Fruit fly (Drosophila melanogaster): ENCODE results near the gene CG43085.

DNA sequence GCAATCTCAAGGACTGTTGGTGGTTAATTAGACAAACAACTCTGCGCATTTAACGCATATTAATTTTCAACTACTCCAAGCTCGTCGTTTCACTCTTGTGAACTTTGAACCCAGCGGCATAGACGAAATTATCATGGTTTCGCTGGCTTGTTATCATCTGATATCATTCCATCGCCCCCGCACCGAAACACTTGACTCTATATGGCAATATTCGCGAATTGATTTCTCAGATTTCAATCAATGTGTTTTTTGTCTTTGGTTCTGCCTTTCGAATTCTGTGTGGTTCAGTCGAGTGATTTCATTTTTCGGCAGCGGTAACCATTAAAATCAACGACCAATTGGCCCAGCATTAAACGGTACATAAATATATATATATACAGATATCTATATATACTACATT lies 24.8 kb upstream of the CG43085 start, which contains the start of gene CG34251:
- TF ChIP-seq pdm3 (GFP tag; optimal IDR thresholded peaks at IDR 0.05) (no peak), acj6 (GFP tag; optimal IDR thresholded peaks at IDR 0.05) (no peak), CG3032 (tag; optimal IDR thresholded peaks at IDR 0.05) (no peak), Sox102F (GFP tag; optimal IDR thresholded peaks at IDR 0.05) (no peak), Blimp-1 (GFP tag; optimal IDR thresholded peaks at IDR 0.05) (no peak), OdsH (GFP tag; optimal IDR thresholded peaks at IDR 0.05) (no peak), Hr38 (GFP tag; optimal IDR thresholded peaks at IDR 0.05) (no peak)
